Fruit fly (Drosophila melanogaster): ENCODE data around the gene CG7963.

DNA sequence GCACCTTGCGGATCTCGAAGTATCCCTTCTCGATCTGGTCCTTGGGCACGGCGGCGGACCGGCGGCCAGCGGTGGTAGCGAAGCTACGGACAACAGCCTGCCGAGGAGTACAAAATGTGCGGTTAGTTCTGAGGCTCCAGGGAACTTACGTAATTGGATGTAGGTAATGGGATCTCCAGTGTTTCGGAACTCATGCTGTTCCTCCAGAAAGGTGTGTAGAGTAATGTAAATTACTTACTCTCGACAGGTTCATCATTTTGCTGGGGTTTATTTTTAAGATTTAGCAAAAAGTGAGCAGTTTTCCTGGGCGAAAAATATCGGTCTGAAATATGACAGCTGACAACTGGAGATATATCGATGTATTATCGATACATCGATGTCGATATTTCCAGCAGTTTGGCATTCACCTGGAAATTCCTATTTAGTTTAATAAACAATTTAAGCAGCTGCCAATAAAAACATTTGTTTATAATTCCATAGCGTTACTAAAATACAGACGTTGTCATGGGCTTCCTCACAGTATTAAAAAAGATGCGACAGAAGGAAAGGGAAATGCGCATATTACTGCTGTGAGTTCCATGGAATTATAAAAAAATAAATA, 21.9 kb upstream of the CG7963 start, which contains the start of the genes COX7A and Arl2:
- TF ChIP-seq CG12768 (GFP tag; optimal IDR thresholded peaks at IDR 0.05), result no peak
- no peak for TF ChIP-seq cnc (optimal IDR thresholded peaks at IDR 0.05)
- TF ChIP-seq CG33017 (tag; optimal IDR thresholded peaks at IDR 0.05), result no peak

Data from whole organism, adult.